Fruit fly (Drosophila melanogaster) whole organism, embryonic: ENCODE data around the gene CG45544.

Experiments
- Bdp1 ChIP-seq: fragments of 200-800 bp; sonication (Bioruptor generic); optimal IDR thresholded peaks from 3 replicates; lab custom pipeline; 2016; ENCODE audit warnings: missing biosample characterization, missing genetic modification characterization
- Blimp-1 ChIP-seq: fragments of 200-800 bp; sonication (Bioruptor generic); optimal IDR thresholded peaks from 3 replicates; lab custom pipeline; 2018; ENCODE audit warnings: missing biosample characterization, missing genetic modification characterization, mild to moderate bottlenecking, moderate library complexity, missing genetic modification reagents
- CG10979 ChIP-seq: fragments of 200-800 bp; sonication (Bioruptor generic); optimal IDR thresholded peaks from 2 replicates; lab custom pipeline; 2018; ENCODE audit warnings: missing biosample characterization, mild to moderate bottlenecking, missing genetic modification characterization, moderate library complexity
- CG12659 ChIP-seq: fragments of 200-800 bp; sonication (Bioruptor generic); optimal IDR thresholded peaks from 3 replicates; lab custom pipeline; 2017; ENCODE audit warnings: mild to moderate bottlenecking, missing biosample characterization, missing genetic modification reagents, missing genetic modification characterization
- CG12744 ChIP-seq: fragments of 200-800 bp; sonication (Bioruptor generic); optimal IDR thresholded peaks from 2 replicates; lab custom pipeline; 2016; ENCODE audit warnings: missing biosample characterization, missing genetic modification characterization
- CG14710 ChIP-seq: fragments of 200-800 bp; sonication (Bioruptor generic); optimal IDR thresholded peaks from 3 replicates; lab custom pipeline; 2019; ENCODE audit warnings: missing biosample characterization, mild to moderate bottlenecking, missing genetic modification characterization, moderate library complexity
- CG16815 ChIP-seq: fragments of 200-800 bp; sonication (Bioruptor generic); optimal IDR thresholded peaks from 3 replicates; lab custom pipeline; 2017; ENCODE audit warnings: missing biosample characterization, mild to moderate bottlenecking, missing genetic modification characterization
- CG17829 ChIP-seq: fragments of 200-800 bp; optimal IDR thresholded peaks from 2 replicates; lab custom pipeline; 2019; ENCODE audit warnings: missing biosample characterization, mild to moderate bottlenecking, missing genetic modification characterization, moderate library complexity
- CG18011 ChIP-seq: fragments of 200-800 bp; sonication (Bioruptor generic); optimal IDR thresholded peaks from 2 replicates; lab custom pipeline; 2017; ENCODE audit warnings: missing biosample characterization, missing genetic modification characterization, mild to moderate bottlenecking, moderate library complexity, missing genotype
- CG2678 ChIP-seq: fragments of 200-800 bp; sonication (Bioruptor generic); optimal IDR thresholded peaks from 3 replicates; lab custom pipeline; 2019; ENCODE audit warnings: missing biosample characterization, mild to moderate bottlenecking, missing genetic modification characterization, moderate library complexity
- CG3281 ChIP-seq: fragments of 200-800 bp; sonication (Bioruptor generic); optimal IDR thresholded peaks from 3 replicates; lab custom pipeline; 2017; ENCODE audit warnings: missing biosample characterization, mild to moderate bottlenecking, missing genetic modification characterization
- CG33557 ChIP-seq: fragments of 200-800 bp; sonication (Bioruptor generic); optimal IDR thresholded peaks from 2 replicates; lab custom pipeline; 2019; ENCODE audit warnings: missing biosample characterization, mild to moderate bottlenecking, missing genetic modification characterization, moderate library complexity
- CG3838 ChIP-seq: fragments of 200-800 bp; sonication (Bioruptor generic); optimal IDR thresholded peaks from 3 replicates; lab custom pipeline; 2016; ENCODE audit warnings: missing biosample characterization, missing genetic modification characterization
- CG43689 ChIP-seq: fragments of 200-800 bp; sonication (Bioruptor generic); IDR thresholded peaks from 2 replicates; pipeline ENCODE4 v1.3.6; 2022; ENCODE audit warnings: missing biosample characterization, missing genetic modification characterization
- CG8478 ChIP-seq: fragments of >200 bp; optimal IDR thresholded peaks from 2 replicates; lab custom pipeline; 2018
- CG9932 ChIP-seq: fragments of 200-800 bp; sonication (Bioruptor generic); IDR thresholded peaks from 2 replicates; pipeline ENCODE4 v1.3.6; 2022; ENCODE audit warnings: missing biosample characterization, missing genetic modification characterization
- D ChIP-seq, 2 experiments: fragments of 200-800 bp in 1 of 2; fragments of >200 bp in 1 of 2; sonication (Bioruptor generic) in 1 of 2; optimal IDR thresholded peaks; 2 replicates in 1 of 2; 3 replicates in 1 of 2; lab custom pipeline; 2017; ENCODE audit warnings: mild to moderate bottlenecking in 1 of 2, missing biosample characterization in 1 of 2, missing genetic modification characterization in 1 of 2, missing genetic modification reagents in 1 of 2
- D19A ChIP-seq: fragments of 200-800 bp; optimal IDR thresholded peaks from 3 replicates; lab custom pipeline; 2019; ENCODE audit warnings: missing biosample characterization, mild to moderate bottlenecking, missing genetic modification characterization, moderate library complexity
- Drgx ChIP-seq: fragments of 200-800 bp; sonication (Bioruptor generic); IDR thresholded peaks from 2 replicates; pipeline ENCODE4 v1.3.6; 2022; ENCODE audit warnings: missing biosample characterization, missing genetic modification characterization
- H2.0 ChIP-seq: fragments of 200-800 bp; sonication (Bioruptor generic); IDR thresholded peaks from 2 replicates; pipeline ENCODE4 v1.3.6; 2022; ENCODE audit warnings: missing biosample characterization, missing genetic modification characterization
- HLH3B ChIP-seq: fragments of 200-800 bp; sonication (Bioruptor generic); IDR thresholded peaks from 2 replicates; pipeline ENCODE4 v1.3.6; 2022; ENCODE audit warnings: missing biosample characterization, missing genetic modification characterization
- MESR4 ChIP-seq: fragments of 200-800 bp; sonication (Bioruptor generic); optimal IDR thresholded peaks from 2 replicates; lab custom pipeline; 2018; ENCODE audit warnings: missing biosample characterization, mild to moderate bottlenecking, missing genetic modification characterization, moderate library complexity
- MTF-1 ChIP-seq: fragments of 200-800 bp; sonication (Bioruptor generic); optimal IDR thresholded peaks from 2 replicates; lab custom pipeline; 2018; ENCODE audit warnings: missing biosample characterization, mild to moderate bottlenecking, missing genetic modification characterization, borderline replicate concordance
- Optix ChIP-seq: fragments of 200-800 bp; sonication (Bioruptor generic); IDR thresholded peaks from 3 replicates; pipeline ENCODE4 v1.3.6; 2022; ENCODE audit warnings: missing biosample characterization, missing genetic modification characterization
- Side ChIP-seq: fragments of 200-800 bp; sonication (Bioruptor generic); optimal IDR thresholded peaks from 2 replicates; lab custom pipeline; 2016; ENCODE audit warnings: missing biosample characterization, missing genetic modification characterization
- Six4 ChIP-seq: fragments of 200-800 bp; sonication (Bioruptor generic); optimal IDR thresholded peaks from 2 replicates; lab custom pipeline; 2016; ENCODE audit warnings: missing biosample characterization, missing genetic modification characterization
- Xrp1 ChIP-seq: fragments of 200-800 bp; sonication (Bioruptor generic); IDR thresholded peaks from 2 replicates; pipeline ENCODE4 v1.3.6; 2022; ENCODE audit warnings: missing biosample characterization, missing genetic modification characterization
- ap ChIP-seq: fragments of 200-800 bp; sonication (Bioruptor generic); IDR thresholded peaks from 2 replicates; pipeline ENCODE4 v1.3.6; 2022; ENCODE audit warnings: missing biosample characterization, missing genetic modification characterization
- bsh ChIP-seq, 2 experiments: fragments of 200-800 bp; sonication (Bioruptor generic); optimal IDR thresholded peaks; 2 replicates each; lab custom pipeline; 2017 to 2018; ENCODE audit warnings: mild to moderate bottlenecking in 2 of 2, missing biosample characterization in 2 of 2, missing genetic modification characterization in 2 of 2, moderate library complexity in 1 of 2
- caup ChIP-seq: fragments of 200-800 bp; sonication (Bioruptor generic); optimal IDR thresholded peaks from 3 replicates; lab custom pipeline; 2017; ENCODE audit warnings: missing biosample characterization, mild to moderate bottlenecking, missing genetic modification characterization, moderate library complexity; ENCODE audit not compliant: severe bottlenecking
- chif ChIP-seq, 2 experiments: fragments of 200-800 bp; sonication (Bioruptor generic); optimal IDR thresholded peaks; 3 replicates each; lab custom pipeline; 2016; ENCODE audit warnings: missing biosample characterization in 2 of 2, missing genetic modification characterization in 2 of 2
- corto ChIP-seq: fragments of 200-800 bp; sonication (Bioruptor generic); optimal IDR thresholded peaks from 2 replicates; lab custom pipeline; 2016; ENCODE audit warnings: missing biosample characterization, mild to moderate bottlenecking, missing genetic modification characterization, moderate library complexity
- dm ChIP-seq: fragments of 200-800 bp; sonication (Bioruptor generic); optimal IDR thresholded peaks from 3 replicates; lab custom pipeline; 2016; ENCODE audit warnings: missing biosample characterization, missing genetic modification characterization
- dmrt99B ChIP-seq: fragments of 200-800 bp; sonication (Bioruptor generic); optimal IDR thresholded peaks from 2 replicates; lab custom pipeline; 2018; ENCODE audit warnings: missing biosample characterization, mild to moderate bottlenecking, missing genetic modification characterization, moderate library complexity
- eyg ChIP-seq: fragments of 200-800 bp; sonication (Bioruptor generic); optimal IDR thresholded peaks from 3 replicates; lab custom pipeline; 2016; ENCODE audit warnings: missing biosample characterization, missing genetic modification characterization
- fd64A ChIP-seq: fragments of 200-800 bp; sonication (Bioruptor generic); optimal IDR thresholded peaks from 3 replicates; lab custom pipeline; 2018; ENCODE audit warnings: missing biosample characterization, mild to moderate bottlenecking, missing genetic modification characterization
- grn ChIP-seq: fragments of 200-800 bp; sonication (Bioruptor generic); optimal IDR thresholded peaks from 3 replicates; lab custom pipeline; 2017; ENCODE audit warnings: missing biosample characterization, missing genetic modification characterization
- gsb ChIP-seq: fragments of 200-800 bp; sonication (Bioruptor generic); IDR thresholded peaks from 2 replicates; pipeline ENCODE4 v1.3.6; 2022; ENCODE audit warnings: missing biosample characterization, missing genetic modification characterization
- her ChIP-seq: fragments of 200-800 bp; sonication (Bioruptor generic); optimal IDR thresholded peaks from 2 replicates; lab custom pipeline; 2016; ENCODE audit warnings: missing biosample characterization, missing genetic modification characterization
- hth ChIP-seq: fragments of >200 bp; optimal IDR thresholded peaks from 2 replicates; lab custom pipeline; 2017; ENCODE audit warnings: inconsistent platforms
- lbe ChIP-seq: fragments of 200-800 bp; sonication (Bioruptor generic); optimal IDR thresholded peaks from 2 replicates; lab custom pipeline; 2016; ENCODE audit warnings: missing biosample characterization, mild to moderate bottlenecking, missing genetic modification characterization
- nmo ChIP-seq: fragments of 200-800 bp; sonication (Bioruptor generic); optimal IDR thresholded peaks from 2 replicates; lab custom pipeline; 2018; ENCODE audit warnings: missing biosample characterization, mild to moderate bottlenecking, missing genetic modification characterization, moderate library complexity
- nom ChIP-seq: fragments of 200-800 bp; sonication (Bioruptor generic); optimal IDR thresholded peaks from 2 replicates; lab custom pipeline; 2017; ENCODE audit warnings: missing biosample characterization, missing genetic modification characterization, mild to moderate bottlenecking, moderate library complexity, missing genetic modification reagents
- prd ChIP-seq, 3 experiments: fragments of >200 bp in 2 of 3; fragments of 200-800 bp in 1 of 3; sonication (Bioruptor generic) in 1 of 3; optimal IDR thresholded peaks in 2 of 3; IDR thresholded peaks in 1 of 3; 2 replicates in 2 of 3; 3 replicates in 1 of 3; pipeline versions ENCODE4 v1.3.6 to Lab custom; 2017 to 2022; ENCODE audit warnings: missing biosample characterization in 1 of 3, missing genetic modification characterization in 1 of 3
- salm ChIP-seq: fragments of 200-800 bp; sonication (Bioruptor generic); optimal IDR thresholded peaks from 2 replicates; lab custom pipeline; 2018; ENCODE audit warnings: missing biosample characterization, mild to moderate bottlenecking, missing genetic modification characterization
- stc ChIP-seq: fragments of 200-800 bp; sonication (Bioruptor generic); IDR thresholded peaks from 2 replicates; pipeline ENCODE4 v1.3.6; 2022; ENCODE audit warnings: missing biosample characterization, missing genetic modification characterization
- sug ChIP-seq: fragments of 200-800 bp; optimal IDR thresholded peaks from 2 replicates; lab custom pipeline; 2019; ENCODE audit warnings: missing biosample characterization, mild to moderate bottlenecking, missing genetic modification characterization, moderate library complexity

Gene CG45544

dm6 chr3R:29277009-29277408, 20.7 kb downstream of the CG45544 start (continued):
- TF ChIP-seq HLH3B (no peak), CG12659 (GFP tag; lab: Kevin White, UChicago) (no peak), Optix (GFP tag; lab: Robert Waterston, UW) (peak; percentile 11; the same call in 1 of the 3 replicates), H2.0 (GFP tag; lab: Robert Waterston, UW) (no peak), dmrt99B (tag; lab: Kevin White, UChicago) (no peak), CG16815 (GFP tag; lab: Kevin White, UChicago) (peak; percentile 25), lbe (GFP tag; lab: Kevin White, UChicago) (peak; percentile 68), Xrp1 (peak; percentile 41; the same call in 1 of the 2 replicates), chif (GFP tag; optimal IDR thresholded peaks at IDR 0.05; lab: Kevin White, UChicago) (peak in 1 of 2 experiments; percentile 58), salm (no peak), CG14710 (peak; percentile 28), her (no peak), grn (GFP tag; lab: Kevin White, UChicago) (no peak), MTF-1 (GFP tag; lab: Kevin White, UChicago) (no peak), Six4 (GFP tag; lab: Kevin White, UChicago) (no peak), CG43689 (GFP tag; lab: Robert Waterston, UW) (no peak)
- TF ChIP-seq, all 482 proteins: peak for 85

dm6 chr3R:29277748-29278147, 21.5 kb downstream of the CG45544 start:
- TF ChIP-seq bsh (GFP tag; optimal IDR thresholded peaks at IDR 0.05; lab: Kevin White, UChicago): peak in 1 of 2 experiments; percentile 36
- TF ChIP-seq Side (GFP tag; lab: Kevin White, UChicago): no peak
- TF ChIP-seq sug (tag; lab: Kevin White, UChicago): no peak
- TF ChIP-seq Bdp1 (GFP tag; lab: Kevin White, UChicago): no peak
- no peak for TF ChIP-seq fd64A (GFP tag; lab: Kevin White, UChicago)
- no peak for TF ChIP-seq gsb
- peak; percentile 13 for TF ChIP-seq corto (GFP tag; lab: Kevin White, UChicago)
- no peak for TF ChIP-seq CG18011 (GFP tag; lab: Kevin White, UChicago)
- TF ChIP-seq hth (lab: Kevin White, UChicago): no peak
- TF ChIP-seq CG12659 (GFP tag; lab: Kevin White, UChicago): no peak
- no peak for TF ChIP-seq CG3281 (GFP tag; lab: Kevin White, UChicago)
- TF ChIP-seq Drgx (GFP tag; lab: Robert Waterston, UW): 0 out of 2 replicates have a peak, but pooled peaks have one; percentile 32
- no peak for TF ChIP-seq D (optimal IDR thresholded peaks at IDR 0.05; lab: Kevin White, UChicago)
- TF ChIP-seq D (GFP tag; optimal IDR thresholded peaks at IDR 0.05; lab: Kevin White, UChicago): no peak
- TF ChIP-seq stc: no peak
- TF ChIP-seq nmo: no peak
- no peak for TF ChIP-seq eyg
- TF ChIP-seq CG9932 (GFP tag; lab: Robert Waterston, UW): no peak
- peak; percentile 45 for TF ChIP-seq lbe (GFP tag; lab: Kevin White, UChicago)

DNA sequence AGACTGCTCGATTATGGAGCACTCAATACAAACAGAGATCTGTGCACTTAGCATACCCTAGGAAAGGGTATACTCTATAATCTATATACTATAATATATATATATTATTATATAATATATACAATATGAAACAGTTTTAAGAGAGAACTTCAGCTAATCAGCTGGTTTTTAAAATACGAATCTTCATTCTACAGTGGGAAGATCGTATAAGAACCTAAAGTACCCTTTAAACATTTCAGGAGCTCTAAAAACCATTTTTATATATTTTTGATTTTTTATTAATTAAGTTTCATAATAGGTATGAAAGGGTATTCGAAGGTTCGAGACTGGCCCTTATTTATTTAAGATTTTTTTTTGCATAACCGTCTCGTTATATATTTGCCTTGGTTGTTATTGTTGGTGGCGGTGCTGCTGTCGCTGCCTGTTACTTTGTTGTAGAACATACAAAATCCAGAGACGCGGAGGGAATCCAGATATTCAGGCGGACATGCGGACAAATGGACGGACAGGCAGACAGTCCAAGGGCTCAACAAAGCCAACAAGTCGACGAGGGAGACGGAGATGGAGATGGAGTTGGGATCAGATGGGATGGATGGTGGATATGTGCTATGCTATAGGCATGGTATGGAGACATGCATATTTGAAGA, 23.4 kb downstream of the CG45544 start:
- TF ChIP-seq ap (GFP tag; lab: Robert Waterston, UW) (no peak), CG2678 (tag; lab: Kevin White, UChicago) (no peak), CG33557 (GFP tag; lab: Kevin White, UChicago) (no peak), Blimp-1 (GFP tag; lab: Kevin White, UChicago) (peak; percentile 4), D19A (tag; lab: Kevin White, UChicago) (peak; percentile 25), nom (peak; percentile 86), CG8478 (lab: Kevin White, UChicago) (no peak), MESR4 (GFP tag; lab: Kevin White, UChicago) (no peak), CG3838 (GFP tag; lab: Kevin White, UChicago) (no peak), CG12744 (GFP tag; lab: Kevin White, UChicago) (no peak), caup (GFP tag; lab: Kevin White, UChicago) (no peak), CG10979 (tag; lab: Kevin White, UChicago) (peak; percentile 9), prd (optimal IDR thresholded peaks at IDR 0.05; lab: Kevin White, UChicago) (no peak), prd (GFP tag; IDR thresholded peaks at IDR 0.05; lab: Robert Waterston, UW) (0 out of 3 replicates have a peak, but pooled peaks have one; percentile 5), dm (GFP tag; lab: Kevin White, UChicago) (no peak), CG17829 (tag; lab: Kevin White, UChicago) (no peak)
